Worm (Caenorhabditis elegans) whole organism, L3 larva: ENCODE measurements around the gene F55G1.1.

Experiments
- ZK546.5 ChIP-seq: sonication (generic microtip); optimal IDR thresholded peaks from 2 replicates; lab custom pipeline; 2017; ENCODE audit warnings: missing biosample characterization, missing genetic modification characterization
- ceh-16 ChIP-seq: sonication (generic microtip); optimal IDR thresholded peaks from 2 replicates; lab custom pipeline; 2017; ENCODE audit warnings: missing biosample characterization, missing genetic modification characterization
- fos-1 ChIP-seq: fragments of 150-350 bp; optimal IDR thresholded peaks from 2 replicates; lab custom pipeline; 2014; ENCODE audit warnings: missing biosample characterization, missing genetic modification characterization
- snpc-4 ChIP-seq: fragments of 150-350 bp; optimal IDR thresholded peaks from 2 replicates; lab custom pipeline; 2014; ENCODE audit warnings: missing biosample characterization, missing genetic modification characterization

DNA sequence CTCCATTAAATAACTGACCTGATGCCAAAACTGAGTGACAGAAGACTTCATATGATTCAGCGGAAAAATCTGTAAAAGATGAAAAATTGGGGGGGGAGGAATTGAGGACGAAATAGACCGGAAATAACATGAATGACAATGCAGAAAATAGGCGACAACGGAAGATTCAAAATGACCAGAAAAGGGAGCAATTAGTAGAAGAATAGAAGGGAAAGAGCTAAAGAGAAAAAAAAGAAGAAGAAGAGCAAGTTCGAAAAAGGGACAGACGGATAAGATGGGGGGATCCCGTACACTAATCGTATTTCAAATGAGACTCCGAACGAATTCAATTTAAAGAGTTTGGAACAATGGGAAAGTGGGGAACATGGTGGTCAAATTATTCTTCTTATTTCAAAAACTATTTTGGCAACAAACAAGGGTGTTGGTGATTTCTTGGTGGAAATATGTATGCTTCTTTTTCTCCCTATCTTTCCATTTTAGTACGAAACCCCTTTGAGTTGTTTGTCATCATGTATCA lies 51.0 kb downstream of the F55G1.1 start, which contains the start of gene R05G6.10:
- no peak for TF ChIP-seq ZK546.5 (tag; lab: Kevin White, UChicago)
- no peak for TF ChIP-seq snpc-4 (tag; lab: Kevin White, UChicago)
- TF ChIP-seq fos-1 (tag; lab: Kevin White, UChicago): no peak
- TF ChIP-seq ceh-16 (tag; lab: Kevin White, UChicago): no peak
